Worm (Caenorhabditis elegans) whole organism, early embryonic: Measurements from ENCODE around the gene C47D12.5.

Experiments
- B0310.2 ChIP-seq: sonication (generic microtip); optimal IDR thresholded peaks from 2 replicates; lab custom pipeline; 2016; ENCODE audit warnings: mild to moderate bottlenecking, missing genetic modification characterization, missing compliant biosample characterization
- ets-7 ChIP-seq: sonication (generic microtip); optimal IDR thresholded peaks from 2 replicates; lab custom pipeline; 2016; ENCODE audit warnings: missing genotype, missing genetic modification characterization, missing compliant biosample characterization
- sea-1 ChIP-seq: fragments of 200-800 bp; sonication (Bioruptor generic); conservative IDR thresholded peaks from 2 replicates; pipeline ENCODE4 v1.3.6; 2022; ENCODE audit warnings: missing genetic modification characterization, missing compliant biosample characterization

ce11 chrII:11690868-11691267 lies 5.8 kb upstream of the C47D12.5 start:
- TF ChIP-seq ets-7: no peak
- no peak for TF ChIP-seq B0310.2 (tag; lab: Kevin White, UChicago)
- no peak for TF ChIP-seq sea-1 (GFP tag; lab: Robert Waterston, UW)
